Worm (Caenorhabditis elegans): Measurements from ENCODE around the gene F17C11.11.
A peak's percentile ranks its signal among the peaks of the same experiment; 100 is the strongest.

F17C11.11 gene

DNA sequence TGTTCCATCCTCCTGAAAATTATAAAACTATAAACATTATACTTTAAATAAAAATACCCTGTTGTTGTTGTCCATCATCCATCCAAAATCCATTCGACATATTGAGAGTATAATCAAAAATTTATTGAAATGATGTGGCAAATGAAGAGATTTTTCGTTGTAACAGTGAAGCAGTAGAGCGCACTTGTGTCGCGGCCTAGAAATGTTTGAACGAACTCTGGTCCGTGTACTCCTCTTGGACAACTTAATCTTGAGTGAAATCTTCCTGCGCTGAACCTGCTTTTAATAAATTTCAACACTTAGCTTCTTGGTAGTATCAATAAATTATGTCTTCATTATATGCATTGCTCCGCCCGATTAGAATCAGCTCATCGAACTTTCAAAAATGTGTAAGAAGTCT, 44.0 kb downstream of the F17C11.11 start, which contains the start of the genes F32D8.14 and F32D8.5:
Gene F32D8.14 (minus strand): TSS at position 188 of the 400 bp plus-strand sequence.
Gene F32D8.5 (plus strand): TSS at position 200 of the 400 bp plus-strand sequence.
- TF ChIP-seq Y95B8A.8 (GFP tag; IDR thresholded peaks at IDR 0.05) (no peak), madf-6 (GFP tag; IDR thresholded peaks at IDR 0.05) (peak; percentile 53; the same call in 1 of the 2 replicates), hmg-1.2 (GFP tag; IDR thresholded peaks at IDR 0.05) (peak; percentile 48; the same call in 1 of the 2 replicates), madf-3 (GFP tag; IDR thresholded peaks at IDR 0.05) (0 out of 2 replicates have a peak, but pooled peaks have one; percentile 38), mcd-1 (GFP tag; IDR thresholded peaks at IDR 0.05) (peak; percentile 92), lin-35 (GFP tag; optimal IDR thresholded peaks at IDR 0.05) (peak in 1 of 3 experiments; percentile 76), lsl-1 (GFP tag; optimal IDR thresholded peaks at IDR 0.05) (peak; percentile 30), pha-4 (tag; optimal IDR thresholded peaks at IDR 0.05) (no peak), rcor-1 (GFP tag; IDR thresholded peaks at IDR 0.05) (0 out of 2 replicates have a peak, but pooled peaks have one; percentile 49), ccch-3 (GFP tag; optimal IDR thresholded peaks at IDR 0.05) (peak; percentile 8), ceh-58 (GFP tag; IDR thresholded peaks at IDR 0.05) (no peak), nhr-80 (tag; optimal IDR thresholded peaks at IDR 0.05) (peak; percentile 32), nfyb-1 (GFP tag; IDR thresholded peaks at IDR 0.05) (0 out of 2 replicates have a peak, but pooled peaks have one; percentile 36), snpc-1.1 (tag; optimal IDR thresholded peaks at IDR 0.05; ENCODE audit: insufficient read depth) (no peak), F23B12.7 (tag; optimal IDR thresholded peaks at IDR 0.05; ENCODE audit: insufficient read depth) (no peak), K11D2.4 (GFP tag; IDR thresholded peaks at IDR 0.05) (0 out of 2 replicates have a peak, but pooled peaks have one; percentile 45), madf-8 (GFP tag; conservative IDR thresholded peaks at IDR 0.05) (no peak), tbp1 (GFP tag; optimal IDR thresholded peaks at IDR 0.05) (peak; percentile 43), ztf-18 (tag; optimal IDR thresholded peaks at IDR 0.05) (peak; percentile 51), Y53F4B.3 (GFP tag; IDR thresholded peaks at IDR 0.05) (no peak), C06A6.2 (GFP tag; conservative IDR thresholded peaks at IDR 0.05) (0 out of 2 replicates have a peak, but pooled peaks have one; percentile 25), unc-130 (GFP tag; optimal IDR thresholded peaks at IDR 0.05) (peak; percentile 39), Y53G8AR.9 (GFP tag; conservative IDR thresholded peaks at IDR 0.05) (no peak), let-607 (tag; optimal IDR thresholded peaks at IDR 0.05) (peak; percentile 77 to 93), B0336.3 (GFP tag; IDR thresholded peaks at IDR 0.05) (no peak), F33H1.4 (GFP tag; IDR thresholded peaks at IDR 0.05) (peak; percentile 28; the same call in 1 of the 2 replicates), nhr-179 (tag; optimal IDR thresholded peaks at IDR 0.05) (no peak), D2030.7 (GFP tag; IDR thresholded peaks at IDR 0.05) (peak; percentile 69), nfya-1 (tag; optimal IDR thresholded peaks at IDR 0.05; ENCODE audit: borderline replicate concordance, insufficient read depth) (no peak), madf-10 (tag; optimal IDR thresholded peaks at IDR 0.05) (peak; percentile 35), dox-1 (GFP tag; IDR thresholded peaks at IDR 0.05) (peak; percentile 81), cebp-1 (GFP tag; IDR thresholded peaks at IDR 0.05) (no peak), cebp-1 (tag; optimal IDR thresholded peaks at IDR 0.05) (peak; percentile 56), egrh-3 (GFP tag; IDR thresholded peaks at IDR 0.05) (no peak), efl-1 (GFP tag; optimal IDR thresholded peaks at IDR 0.05) (peak; percentile 43), pbrm-1 (GFP tag; IDR thresholded peaks at IDR 0.05) (peak; percentile 62), snpc-3.4 (tag; optimal IDR thresholded peaks at IDR 0.05) (peak; percentile 70), K12H6.12 (tag; optimal IDR thresholded peaks at IDR 0.05) (peak; percentile 41), ZK185.1 (tag; optimal IDR thresholded peaks at IDR 0.05; ENCODE audit: poor library complexity, severe bottlenecking) (peak; percentile 85), attf-5 (GFP tag; optimal IDR thresholded peaks at IDR 0.05) (peak; percentile 60), T07F8.4 (tag; optimal IDR thresholded peaks at IDR 0.05) (peak; percentile 5), B0035.1 (tag; optimal IDR thresholded peaks at IDR 0.05) (no peak), snpc-4 (GFP tag; optimal IDR thresholded peaks at IDR 0.05) (no peak), snpc-4 (tag; optimal IDR thresholded peaks at IDR 0.05) (peak in 2 of 4 experiments; percentile 55 to 68), repo-1 (tag; optimal IDR thresholded peaks at IDR 0.05) (peak; percentile 13), lin-40 (tag; optimal IDR thresholded peaks at IDR 0.05) (peak; percentile 53), mes-4 (tag; optimal IDR thresholded peaks at IDR 0.05) (no peak)

Measured in whole organism, young adult.